Worm (Caenorhabditis elegans) whole organism, mixed stage, embryonic: Measurements from ENCODE around the gene lim-4.

Source experiments
- cnd-1 ChIP-seq: fragments of 200-800 bp; sonication (Bioruptor generic); optimal IDR thresholded peaks from 2 replicates; lab custom pipeline; 2018; ENCODE audit warnings: mild to moderate bottlenecking, missing genetic modification characterization, missing compliant biosample characterization
- drap-1 ChIP-seq: fragments of 200-800 bp; sonication (Bioruptor generic); optimal IDR thresholded peaks from 3 replicates; lab custom pipeline; 2018; ENCODE audit warnings: mild to moderate bottlenecking, missing genetic modification characterization, missing compliant biosample characterization
- elt-1 ChIP-seq: sonication (generic microtip); optimal IDR thresholded peaks from 2 replicates; lab custom pipeline; 2017; ENCODE audit warnings: missing genetic modification characterization, mild to moderate bottlenecking, missing compliant biosample characterization, antibody characterized with exemption, moderate library complexity, borderline replicate concordance; ENCODE audit not compliant: insufficient read depth
- elt-3 ChIP-seq: fragments of 150-350 bp; optimal IDR thresholded peaks from 2 replicates; lab custom pipeline; 2014; ENCODE audit warnings: missing biosample characterization, missing genetic modification characterization
- pha-4 ChIP-seq: fragments of 150-350 bp; optimal IDR thresholded peaks from 2 replicates; lab custom pipeline; 2018; ENCODE audit warnings: missing biosample characterization, missing genetic modification reagents, missing genetic modification characterization

DNA sequence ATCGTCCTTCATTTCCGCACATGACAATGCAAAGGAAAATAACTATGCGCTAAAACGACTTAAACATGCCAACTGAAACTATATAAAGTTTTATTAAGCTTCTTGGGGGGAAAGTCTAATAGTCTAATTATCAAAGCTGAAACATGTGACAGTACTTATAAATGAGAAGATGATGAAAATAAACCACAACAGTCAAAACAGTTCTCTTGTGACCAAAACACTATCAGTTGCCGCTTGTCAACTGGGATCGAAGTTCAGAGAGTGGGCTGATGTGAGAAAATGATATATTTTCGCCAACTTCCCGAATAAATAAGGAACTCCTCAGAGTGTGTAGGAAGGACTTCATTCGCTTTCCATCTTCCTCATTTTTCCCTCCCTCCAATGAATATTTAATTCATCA, 51.3 kb downstream of the lim-4 start:
- no peak for TF ChIP-seq drap-1 (GFP tag; lab: Kevin White, UChicago)
- no peak for TF ChIP-seq elt-3 (tag; lab: Kevin White, UChicago)
- no peak for TF ChIP-seq cnd-1 (tag; lab: Kevin White, UChicago)
- TF ChIP-seq elt-1 (tag; lab: Kevin White, UChicago): no peak
- TF ChIP-seq pha-4 (tag; lab: Kevin White, UChicago): no peak
